Worm (Caenorhabditis elegans) whole organism, young adult: ENCODE results near the gene fbxa-67.

Experiments
- F37B4.10 ChIP-seq: fragments of 200-800 bp; sonication (Bioruptor generic); IDR thresholded peaks from 2 replicates; pipeline ENCODE4 v1.3.6; 2022; ENCODE audit warnings: missing genetic modification characterization, missing compliant biosample characterization
- F57A8.1 ChIP-seq: fragments of 200-800 bp; sonication (Bioruptor generic); optimal IDR thresholded peaks from 2 replicates; lab custom pipeline; 2018; ENCODE audit warnings: mild to moderate bottlenecking, missing genetic modification characterization, moderate library complexity, missing compliant biosample characterization
- ama-1 ChIP-seq, 3 experiments: fragments of 150-350 bp in 1 of 3; sonication (generic microtip) in 2 of 3; optimal IDR thresholded peaks; 2 replicates each; lab custom pipeline; 2014 to 2018; ENCODE audit warnings: missing biosample characterization in 2 of 3, missing genetic modification characterization in 2 of 3, missing genetic modification reagents in 2 of 3
- egl-18 ChIP-seq: fragments of 200-800 bp; sonication (Bioruptor generic); IDR thresholded peaks from 2 replicates; pipeline ENCODE4 v1.3.6; 2022; ENCODE audit warnings: missing genetic modification reagents, missing genetic modification characterization, missing compliant biosample characterization
- let-526 ChIP-seq: fragments of 200-800 bp; sonication (Bioruptor generic); IDR thresholded peaks from 2 replicates; pipeline ENCODE4 v1.3.6; 2022; ENCODE audit warnings: missing genetic modification reagents, missing genetic modification characterization, missing compliant biosample characterization
- lsl-1 ChIP-seq: fragments of 200-800 bp; sonication (Bioruptor generic); optimal IDR thresholded peaks from 2 replicates; lab custom pipeline; 2018; ENCODE audit warnings: mild to moderate bottlenecking, missing genetic modification characterization, moderate library complexity, missing compliant biosample characterization
- madf-10 ChIP-seq: sonication (generic microtip); optimal IDR thresholded peaks from 2 replicates; lab custom pipeline; 2016; ENCODE audit warnings: mild to moderate bottlenecking, missing genetic modification characterization, missing compliant biosample characterization
- pha-4 ChIP-seq: fragments of 150-350 bp; sonication (generic microtip); optimal IDR thresholded peaks from 2 replicates; lab custom pipeline; 2014; ENCODE audit warnings: missing biosample characterization, missing genetic modification reagents, missing genetic modification characterization
- snpc-3.4 ChIP-seq: sonication (generic microtip); optimal IDR thresholded peaks from 2 replicates; lab custom pipeline; 2017; ENCODE audit warnings: missing genetic modification characterization, mild to moderate bottlenecking, missing compliant biosample characterization, antibody characterized with exemption, moderate library complexity, missing genotype, missing genetic modification reagents
- unc-62 ChIP-seq: fragments of 150-350 bp; optimal IDR thresholded peaks from 2 replicates; lab custom pipeline; 2014; ENCODE audit warnings: missing biosample characterization, missing genetic modification reagents, missing genetic modification characterization

ce11 chrIII:966259-966658 lies 15.8 kb upstream of the fbxa-67 start:
- TF ChIP-seq unc-62 (GFP tag; lab: Kevin White, UChicago) (no peak), egl-18 (GFP tag; lab: Robert Waterston, UW) (no peak), lsl-1 (GFP tag; lab: Kevin White, UChicago) (no peak), F37B4.10 (GFP tag; lab: Robert Waterston, UW) (no peak), F57A8.1 (GFP tag; lab: Kevin White, UChicago) (no peak), pha-4 (tag; lab: Kevin White, UChicago) (no peak), madf-10 (tag; lab: Kevin White, UChicago) (no peak), snpc-3.4 (tag; lab: Kevin White, UChicago) (no peak), ama-1 (optimal IDR thresholded peaks at IDR 0.05; lab: Kevin White, UChicago) (no peak), ama-1 (GFP tag; optimal IDR thresholded peaks at IDR 0.05; lab: Kevin White, UChicago) (no peak), let-526 (no peak)
